Worm (Caenorhabditis elegans) whole organism, late embryonic: ENCODE results near the gene F49E12.8.

Experiments
- C08G9.2 ChIP-seq: sonication (generic microtip); optimal IDR thresholded peaks from 2 replicates; lab custom pipeline; 2016; ENCODE audit warnings: mild to moderate bottlenecking, missing genetic modification characterization, moderate library complexity, missing compliant biosample characterization
- K09A11.1 ChIP-seq: sonication (generic microtip); optimal IDR thresholded peaks from 2 replicates; lab custom pipeline; 2017; ENCODE audit warnings: antibody characterized with exemption, mild to moderate bottlenecking, missing genetic modification characterization, missing compliant biosample characterization; ENCODE audit not compliant: insufficient read depth
- ama-1 ChIP-seq: fragments of 150-350 bp; optimal IDR thresholded peaks from 2 replicates; lab custom pipeline; 2014
- ceh-2 ChIP-seq: sonication (generic microtip); optimal IDR thresholded peaks from 2 replicates; lab custom pipeline; 2016; ENCODE audit warnings: missing genotype, missing genetic modification characterization, missing compliant biosample characterization
- dve-1 ChIP-seq: sonication (generic microtip); optimal IDR thresholded peaks from 2 replicates; lab custom pipeline; 2017; ENCODE audit warnings: antibody characterized with exemption, mild to moderate bottlenecking, missing genetic modification characterization, missing compliant biosample characterization
- eyg-1 ChIP-seq: sonication (generic microtip); optimal IDR thresholded peaks from 2 replicates; lab custom pipeline; 2016; ENCODE audit warnings: missing genotype, missing genetic modification characterization, missing compliant biosample characterization
- fkh-10 ChIP-seq: fragments of 150-350 bp; optimal IDR thresholded peaks from 2 replicates; lab custom pipeline; 2014; ENCODE audit warnings: missing biosample characterization, missing genetic modification reagents, missing genetic modification characterization
- hlh-8 ChIP-seq: sonication (generic microtip); optimal IDR thresholded peaks from 2 replicates; lab custom pipeline; 2016; ENCODE audit warnings: missing genotype, missing genetic modification characterization, missing compliant biosample characterization
- nhr-11 ChIP-seq: fragments of 150-350 bp; optimal IDR thresholded peaks from 2 replicates; lab custom pipeline; 2014; ENCODE audit warnings: missing biosample characterization, missing genetic modification characterization
- odd-2 ChIP-seq: sonication (generic microtip); optimal IDR thresholded peaks from 2 replicates; lab custom pipeline; 2017; ENCODE audit warnings: antibody characterized with exemption, mild to moderate bottlenecking, missing genetic modification characterization, missing compliant biosample characterization
- sox-4 ChIP-seq: sonication (generic microtip); optimal IDR thresholded peaks from 2 replicates; lab custom pipeline; 2017; ENCODE audit warnings: mild to moderate bottlenecking, missing genetic modification characterization, inconsistent platforms, missing compliant biosample characterization
- unc-3 ChIP-seq, 2 experiments: fragments of 200-800 bp in 1 of 2; sonication (Bioruptor generic) in 1 of 2; sonication (generic microtip) in 1 of 2; conservative IDR thresholded peaks in 1 of 2; optimal IDR thresholded peaks in 1 of 2; 2 replicates each; pipeline versions ENCODE4 v1.3.6 to Lab custom; 2016 to 2022; ENCODE audit warnings: missing compliant biosample characterization in 2 of 2, missing genetic modification characterization in 2 of 2, missing genetic modification reagents in 1 of 2

ce11 chrII:8431954-8432353 lies 37.8 kb upstream of the F49E12.8 start, which contains the start of gene acp-2:
- TF ChIP-seq fkh-10 (no peak), ama-1 (lab: Kevin White, UChicago) (no peak), sox-4 (tag; lab: Kevin White, UChicago) (no peak), ceh-2 (tag; lab: Kevin White, UChicago) (no peak), dve-1 (no peak), hlh-8 (no peak), odd-2 (no peak), unc-3 (GFP tag; conservative IDR thresholded peaks at IDR 0.05; lab: Robert Waterston, UW) (no peak), unc-3 (tag; optimal IDR thresholded peaks at IDR 0.05; lab: Kevin White, UChicago) (no peak), nhr-11 (tag; lab: Kevin White, UChicago) (no peak), C08G9.2 (tag; lab: Kevin White, UChicago) (no peak), K09A11.1 (tag; lab: Kevin White, UChicago) (no peak), eyg-1 (no peak)
